Worm (Caenorhabditis elegans) whole organism, L3 larva: ENCODE data around the gene cwc-15.

Experiments used
- ceh-28 ChIP-seq: fragments of 150-350 bp; optimal IDR thresholded peaks from 2 replicates; lab custom pipeline; 2014; ENCODE audit warnings: missing biosample characterization, missing genetic modification reagents, missing genetic modification characterization
- fos-1 ChIP-seq: fragments of 150-350 bp; optimal IDR thresholded peaks from 2 replicates; lab custom pipeline; 2014; ENCODE audit warnings: missing biosample characterization, missing genetic modification characterization
- lin-15B ChIP-seq: fragments of 150-350 bp; optimal IDR thresholded peaks from 2 replicates; lab custom pipeline; 2014; ENCODE audit warnings: missing biosample characterization, missing genetic modification characterization
- mdl-1 ChIP-seq: fragments of 150-350 bp; optimal IDR thresholded peaks from 2 replicates; lab custom pipeline; 2014; ENCODE audit warnings: missing biosample characterization, missing genetic modification characterization
- nhr-25 ChIP-seq: sonication (generic microtip); optimal IDR thresholded peaks from 2 replicates; lab custom pipeline; 2017; ENCODE audit warnings: missing biosample characterization, missing genetic modification characterization
- nhr-43 ChIP-seq: sonication (generic microtip); optimal IDR thresholded peaks from 2 replicates; lab custom pipeline; 2016; ENCODE audit warnings: mild to moderate bottlenecking, missing genetic modification characterization, missing compliant biosample characterization; ENCODE audit not compliant: poor library complexity, severe bottlenecking
- nhr-76 ChIP-seq: fragments of 150-350 bp; sonication (generic microtip); optimal IDR thresholded peaks from 5 replicates; lab custom pipeline; 2014; ENCODE audit warnings: missing biosample characterization, missing genetic modification characterization
- pqm-1 ChIP-seq: fragments of 150-350 bp; optimal IDR thresholded peaks from 2 replicates; lab custom pipeline; 2017; ENCODE audit warnings: missing biosample characterization, missing genetic modification characterization, inconsistent platforms
- snpc-4 ChIP-seq: fragments of 150-350 bp; optimal IDR thresholded peaks from 2 replicates; lab custom pipeline; 2014; ENCODE audit warnings: missing biosample characterization, missing genetic modification characterization
- tbx-2 ChIP-seq: sonication (generic microtip); optimal IDR thresholded peaks from 2 replicates; lab custom pipeline; 2016; ENCODE audit warnings: mild to moderate bottlenecking, missing genetic modification characterization, missing compliant biosample characterization
- unc-39 ChIP-seq: sonication (generic microtip); optimal IDR thresholded peaks from 4 replicates; lab custom pipeline; 2017; ENCODE audit warnings: missing biosample characterization, missing genetic modification characterization
- unc-62 ChIP-seq: fragments of 150-350 bp; sonication (generic microtip); optimal IDR thresholded peaks from 4 replicates; lab custom pipeline; 2014; ENCODE audit warnings: missing biosample characterization, missing genetic modification reagents, missing genetic modification characterization
- zag-1 ChIP-seq: fragments of 150-350 bp; optimal IDR thresholded peaks from 2 replicates; lab custom pipeline; 2014; ENCODE audit warnings: missing biosample characterization, missing genetic modification characterization
- ztf-11 ChIP-seq: fragments of 150-350 bp; optimal IDR thresholded peaks from 2 replicates; lab custom pipeline; 2014; ENCODE audit warnings: missing biosample characterization, missing genetic modification characterization

ce11 chrV:16023051-16023450 is at the start of gene cwc-15:
- TF ChIP-seq pqm-1 (tag; lab: Kevin White, UChicago), result no peak
- TF ChIP-seq nhr-76, result no peak
- TF ChIP-seq nhr-43 (tag; lab: Kevin White, UChicago), result no peak
- no peak for TF ChIP-seq tbx-2
- TF ChIP-seq unc-39 (tag; lab: Kevin White, UChicago), result no peak
- no peak for TF ChIP-seq fos-1 (tag; lab: Kevin White, UChicago)
- TF ChIP-seq zag-1 (tag; lab: Kevin White, UChicago), result no peak
- no peak for TF ChIP-seq unc-62 (GFP tag; lab: Kevin White, UChicago)
- no peak for TF ChIP-seq mdl-1 (tag; lab: Kevin White, UChicago)
- TF ChIP-seq nhr-25 (tag; lab: Kevin White, UChicago), result no peak
- no peak for TF ChIP-seq ztf-11
- TF ChIP-seq ceh-28, result no peak
- no peak for TF ChIP-seq snpc-4 (tag; lab: Kevin White, UChicago)
- TF ChIP-seq lin-15B (tag; lab: Kevin White, UChicago), result no peak
